Worm (Caenorhabditis elegans) whole organism, midembryonic: ENCODE data around the gene T05C12.15.

Experiments used
- T22C8.4 ChIP-seq: fragments of 200-800 bp; sonication (Bioruptor generic); IDR thresholded peaks from 2 replicates; pipeline ENCODE4 v1.3.6; 2022; ENCODE audit warnings: missing genetic modification characterization, missing compliant biosample characterization
- cog-1 ChIP-seq: sonication (generic microtip); optimal IDR thresholded peaks from 2 replicates; lab custom pipeline; 2016; ENCODE audit warnings: missing genetic modification characterization, missing compliant biosample characterization
- flt-1 ChIP-seq: fragments of 200-800 bp; sonication (Bioruptor generic); IDR thresholded peaks from 2 replicates; pipeline ENCODE4 v1.3.6; 2022; ENCODE audit warnings: missing genetic modification characterization, missing compliant biosample characterization
- klf-2 ChIP-seq: fragments of 200-800 bp; sonication (Bioruptor generic); conservative IDR thresholded peaks from 2 replicates; pipeline ENCODE4 v1.3.6; 2022; ENCODE audit warnings: missing genetic modification reagents, missing genetic modification characterization, missing compliant biosample characterization
- med-1 ChIP-seq: sonication (generic microtip); optimal IDR thresholded peaks from 2 replicates; lab custom pipeline; 2017; ENCODE audit warnings: missing genetic modification characterization, mild to moderate bottlenecking, missing compliant biosample characterization, antibody characterized with exemption, missing genetic modification reagents; ENCODE audit not compliant: insufficient read depth
- ref-1 ChIP-seq: fragments of 200-800 bp; sonication (Bioruptor generic); conservative IDR thresholded peaks from 2 replicates; pipeline ENCODE4 v1.3.6; 2022; ENCODE audit warnings: missing genetic modification reagents, missing genetic modification characterization, missing compliant biosample characterization
- tab-1 ChIP-seq: fragments of 200-800 bp; sonication (Bioruptor generic); IDR thresholded peaks from 2 replicates; pipeline ENCODE4 v1.3.6; 2022; ENCODE audit warnings: missing genetic modification characterization, missing compliant biosample characterization
- ztf-23 ChIP-seq: fragments of 200-800 bp; sonication (Bioruptor generic); IDR thresholded peaks from 2 replicates; pipeline ENCODE4 v1.3.6; 2022; ENCODE audit warnings: missing genetic modification reagents, missing genetic modification characterization, missing compliant biosample characterization
- ztf-29 ChIP-seq: fragments of 200-800 bp; sonication (Bioruptor generic); IDR thresholded peaks from 2 replicates; pipeline ENCODE4 v1.3.6; 2022; ENCODE audit warnings: missing genetic modification reagents, missing genetic modification characterization, missing compliant biosample characterization

The T05C12.15 gene

ce11 chrII:8169283-8169682 is at the start of gene T05C12.15:
T05C12.15 (plus strand) TSS chrII:8169583.
- no peak for TF ChIP-seq flt-1 (GFP tag; lab: Robert Waterston, UW)
- TF ChIP-seq ref-1 (GFP tag; lab: Robert Waterston, UW), result no peak
- TF ChIP-seq med-1 (GFP tag; lab: Kevin White, UChicago), result no peak
- TF ChIP-seq ztf-23, result no peak

DNA sequence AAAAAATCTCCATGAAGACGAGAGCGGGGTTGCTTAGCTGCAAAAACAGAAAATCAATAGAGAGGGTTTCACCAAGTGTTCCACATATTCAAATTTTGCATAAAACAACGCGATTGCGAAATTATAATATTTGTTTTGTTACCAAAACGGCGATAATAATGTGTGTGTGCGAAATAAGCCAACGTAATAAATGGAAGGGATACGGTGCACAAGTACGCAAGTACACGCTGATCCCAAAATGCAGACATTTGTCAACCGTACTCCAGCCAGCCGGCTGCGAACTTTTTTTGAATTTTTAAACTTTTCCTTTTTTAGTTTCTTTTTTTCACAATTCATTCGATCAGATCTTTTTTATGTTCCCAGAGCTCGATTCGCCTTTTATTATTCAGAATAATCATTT is 44.5 kb upstream of the T05C12.15 start, which contains the start of gene ire-1:
Gene ire-1 (minus strand): TSS at position 44 of the 400 bp plus-strand sequence.
- no peak for TF ChIP-seq T22C8.4
- no peak for TF ChIP-seq ref-1 (GFP tag; lab: Robert Waterston, UW)
- no peak for TF ChIP-seq ztf-29 (GFP tag; lab: Robert Waterston, UW)
- TF ChIP-seq flt-1 (GFP tag; lab: Robert Waterston, UW), result no peak
- no peak for TF ChIP-seq ztf-23
- TF ChIP-seq tab-1 (GFP tag; lab: Robert Waterston, UW), result no peak
- no peak for TF ChIP-seq med-1 (GFP tag; lab: Kevin White, UChicago)
- TF ChIP-seq cog-1 (tag; lab: Kevin White, UChicago), result no peak
- TF ChIP-seq klf-2, result no peak

- TF ChIP-seq ref-1 (GFP tag; lab: Robert Waterston, UW) (no peak), flt-1 (GFP tag; lab: Robert Waterston, UW) (no peak), med-1 (GFP tag; lab: Kevin White, UChicago) (no peak), cog-1 (tag; lab: Kevin White, UChicago) (no peak), T22C8.4 (no peak), ztf-23 (no peak), ztf-29 (GFP tag; lab: Robert Waterston, UW) (no peak), klf-2 (no peak), tab-1 (GFP tag; lab: Robert Waterston, UW) (no peak)
Measured at ce11 chrII:8125439-8125838, 43.9 kb upstream of the T05C12.15 start.

ce11 chrII:8126132-8126531 is 43.3 kb upstream of the T05C12.15 start:
- TF ChIP-seq T22C8.4 (peak; percentile 52), ztf-29 (GFP tag; lab: Robert Waterston, UW) (no peak), ref-1 (GFP tag; lab: Robert Waterston, UW) (no peak), klf-2 (peak; percentile 19; the same call in 1 of the 2 replicates), tab-1 (GFP tag; lab: Robert Waterston, UW) (0 out of 2 replicates have a peak, but pooled peaks have one; percentile 14)

DNA sequence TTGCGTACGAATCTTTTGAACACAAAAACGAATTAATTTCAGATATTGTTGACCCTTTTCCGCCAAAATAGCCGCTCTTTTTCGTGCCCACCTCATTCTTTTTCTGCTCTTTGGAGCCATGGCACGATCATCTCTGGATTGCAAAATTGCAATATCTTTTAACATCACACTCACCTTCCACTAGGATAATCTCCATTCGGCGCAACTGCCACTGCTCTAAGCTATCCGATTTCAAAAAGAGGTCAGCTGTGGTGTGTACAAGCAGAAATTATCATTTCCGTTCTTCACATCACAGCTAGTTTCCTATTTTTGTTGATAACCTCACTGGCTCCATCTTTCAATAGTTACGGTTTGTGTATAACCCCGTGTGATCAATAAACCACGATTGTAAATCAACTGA is 42.8 kb upstream of the T05C12.15 start:
- no peak for TF ChIP-seq T22C8.4
- no peak for TF ChIP-seq ref-1 (GFP tag; lab: Robert Waterston, UW)
- no peak for TF ChIP-seq ztf-29 (GFP tag; lab: Robert Waterston, UW)
- no peak for TF ChIP-seq cog-1 (tag; lab: Kevin White, UChicago)

DNA sequence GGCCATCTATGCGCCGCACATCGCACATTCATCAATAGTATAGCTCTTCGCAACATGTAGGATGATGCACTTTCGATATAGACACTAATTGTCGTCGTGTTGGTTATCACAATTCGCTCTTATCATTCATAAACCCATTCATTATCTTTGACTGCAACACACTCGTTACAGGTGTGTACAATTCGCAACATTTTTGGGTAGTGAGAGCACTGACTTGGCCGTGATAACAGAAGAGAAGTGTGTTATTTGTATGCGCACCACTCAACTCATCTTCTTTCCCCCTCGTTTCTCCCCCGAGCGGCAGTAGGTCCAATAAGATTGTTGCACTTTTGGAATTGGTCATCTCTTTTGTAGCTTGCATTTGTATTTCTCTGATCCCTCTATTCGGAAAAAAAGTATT is 42.1 kb upstream of the T05C12.15 start:
- TF ChIP-seq ztf-23, result no peak
- TF ChIP-seq ref-1 (GFP tag; lab: Robert Waterston, UW), result no peak
- no peak for TF ChIP-seq cog-1 (tag; lab: Kevin White, UChicago)
- no peak for TF ChIP-seq med-1 (GFP tag; lab: Kevin White, UChicago)
- no peak for TF ChIP-seq ztf-29 (GFP tag; lab: Robert Waterston, UW)
- TF ChIP-seq T22C8.4, result no peak
- no peak for TF ChIP-seq klf-2
- no peak for TF ChIP-seq tab-1 (GFP tag; lab: Robert Waterston, UW)
- TF ChIP-seq flt-1 (GFP tag; lab: Robert Waterston, UW), result no peak

DNA sequence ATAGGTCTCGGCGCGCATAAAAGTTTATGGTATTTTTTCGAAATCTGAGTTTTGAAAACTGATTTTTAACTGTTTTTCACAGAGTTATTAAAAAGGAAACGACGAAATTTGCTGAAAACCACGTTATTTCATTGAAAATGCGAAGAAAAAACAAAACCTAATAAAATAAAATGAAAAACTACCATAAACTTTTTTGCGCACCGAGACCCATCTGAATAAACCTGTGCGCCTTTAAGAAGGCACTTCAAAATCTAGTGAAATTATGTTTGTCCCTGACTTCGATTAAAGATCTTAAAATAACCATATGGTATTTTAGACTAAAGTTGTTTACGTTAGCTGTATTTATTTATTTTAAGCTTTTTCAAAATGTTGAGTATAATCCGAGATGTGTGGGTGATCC is 41.6 kb upstream of the T05C12.15 start:
- no peak for TF ChIP-seq tab-1 (GFP tag; lab: Robert Waterston, UW)
- no peak for TF ChIP-seq flt-1 (GFP tag; lab: Robert Waterston, UW)
- TF ChIP-seq klf-2, result no peak
- no peak for TF ChIP-seq med-1 (GFP tag; lab: Kevin White, UChicago)
- TF ChIP-seq T22C8.4, result no peak
- no peak for TF ChIP-seq ztf-23
- no peak for TF ChIP-seq ref-1 (GFP tag; lab: Robert Waterston, UW)
- no peak for TF ChIP-seq cog-1 (tag; lab: Kevin White, UChicago)
- TF ChIP-seq ztf-29 (GFP tag; lab: Robert Waterston, UW), result no peak

DNA sequence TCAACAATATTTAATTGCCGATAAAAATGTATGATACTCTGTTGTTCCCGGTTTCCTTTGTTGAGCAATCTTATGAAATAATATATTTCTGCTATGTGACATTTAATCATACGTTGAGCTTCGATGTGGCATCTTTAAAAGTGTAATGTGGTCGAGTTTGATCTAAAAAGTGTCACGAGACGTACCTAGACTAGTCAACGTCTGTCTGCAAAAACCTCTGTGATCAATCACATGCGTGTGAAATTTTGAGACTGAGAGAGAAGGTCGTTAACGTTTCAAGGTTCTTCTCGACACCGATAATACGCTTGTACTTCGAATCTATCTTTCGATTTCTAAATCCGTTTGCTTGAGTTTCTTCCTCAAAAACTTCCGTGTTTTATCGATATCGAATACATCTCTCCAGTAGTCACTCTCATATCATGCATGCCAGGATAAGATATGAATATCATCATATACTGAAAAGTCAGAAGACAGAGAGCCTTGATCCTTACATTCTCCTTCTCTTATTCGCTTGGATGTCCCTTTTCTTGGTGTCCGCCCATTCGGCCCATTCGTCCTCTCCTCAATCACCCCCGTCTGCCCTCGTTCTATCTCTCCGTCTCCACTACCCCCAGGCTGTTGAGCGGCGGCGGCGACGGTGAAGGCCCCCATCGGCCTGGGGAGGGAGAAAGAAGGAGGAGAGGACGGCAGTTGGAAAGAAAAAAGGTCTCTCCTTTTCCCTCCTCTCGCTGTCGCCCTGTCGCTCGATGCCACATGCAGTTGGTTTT is 40.9 kb upstream of the T05C12.15 start:
- 0 out of 2 replicates have a peak, but pooled peaks have one; percentile 49 for TF ChIP-seq tab-1 (GFP tag; lab: Robert Waterston, UW)
- 0 out of 2 replicates have a peak, but pooled peaks have one; percentile 33 for TF ChIP-seq flt-1 (GFP tag; lab: Robert Waterston, UW)
- no peak for TF ChIP-seq ztf-29 (GFP tag; lab: Robert Waterston, UW)
- TF ChIP-seq T22C8.4, result no peak
- TF ChIP-seq ztf-23, result peak; percentile 72
- TF ChIP-seq klf-2, result no peak
- TF ChIP-seq ref-1 (GFP tag; lab: Robert Waterston, UW), result no peak

DNA sequence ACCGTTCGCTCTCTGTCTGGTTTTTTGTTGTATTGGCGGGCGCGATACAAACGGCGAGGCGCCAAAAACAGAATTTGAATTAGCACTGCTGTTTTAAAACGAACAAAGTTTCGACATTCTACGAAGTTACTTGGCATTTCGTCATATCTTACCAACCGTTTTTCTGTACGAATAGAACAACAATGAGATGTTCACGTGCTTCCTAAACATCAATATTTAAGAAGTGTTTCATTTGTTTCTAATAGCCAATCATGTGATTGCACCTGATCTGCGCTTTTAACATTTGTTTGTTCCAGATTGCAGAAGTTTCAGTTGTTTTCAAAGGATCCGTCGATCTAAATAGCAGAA is 40.4 kb upstream of the T05C12.15 start:
- no peak for TF ChIP-seq flt-1 (GFP tag; lab: Robert Waterston, UW)
- TF ChIP-seq ztf-23, result no peak

DNA sequence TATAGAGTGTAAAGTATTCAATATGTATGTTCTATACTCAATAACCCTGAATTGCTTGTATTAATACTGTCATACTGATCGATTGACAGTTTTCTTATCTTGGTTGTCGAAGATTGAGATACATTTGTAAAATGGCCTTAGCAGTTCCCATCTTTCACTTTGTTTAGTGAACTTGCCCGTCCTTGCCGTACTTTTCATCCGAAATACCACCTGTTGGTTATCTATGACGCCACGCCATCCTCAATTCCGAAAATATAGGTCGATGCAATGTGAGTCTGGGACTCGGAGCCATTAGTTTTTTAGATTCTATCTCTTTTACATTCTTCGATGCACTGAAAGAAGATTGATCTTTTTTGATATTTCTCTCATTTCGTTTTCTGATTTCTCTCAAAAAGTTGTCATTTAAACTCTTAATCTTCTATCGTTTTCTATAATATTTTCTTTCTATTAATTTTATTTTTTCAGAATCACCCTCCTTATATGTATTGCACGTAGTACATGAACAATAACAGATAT is 39.8 kb upstream of the T05C12.15 start, which contains the start of gene ulp-4:
Gene ulp-4 (plus strand): TSS at position 466 of the 516 bp plus-strand sequence.
- TF ChIP-seq med-1 (GFP tag; lab: Kevin White, UChicago) (no peak), klf-2 (no peak), ztf-23 (no peak)
